Fruit fly (Drosophila melanogaster) whole organism, prepupa: ENCODE results near the gene brwl.
A peak's percentile ranks its signal among the peaks of the same experiment; 100 is the strongest.

Experiments
- CG10669 ChIP-seq: fragments of 200-800 bp; sonication (Bioruptor generic); optimal IDR thresholded peaks from 3 replicates; lab custom pipeline; 2018; ENCODE audit warnings: missing biosample characterization, mild to moderate bottlenecking, missing genetic modification characterization, moderate library complexity
- CG11294 ChIP-seq: fragments of 200-800 bp; sonication (Bioruptor generic); IDR thresholded peaks from 2 replicates; pipeline ENCODE4 v1.3.6; 2022; ENCODE audit warnings: missing biosample characterization, missing genetic modification characterization
- CG11902 ChIP-seq: fragments of 200-800 bp; sonication (Bioruptor generic); optimal IDR thresholded peaks from 3 replicates; lab custom pipeline; 2016; ENCODE audit warnings: missing biosample characterization, missing genetic modification characterization
- CG15336 ChIP-seq: fragments of 200-800 bp; sonication (Bioruptor generic); IDR thresholded peaks from 2 replicates; pipeline ENCODE4 v1.3.6; 2022; ENCODE audit warnings: missing biosample characterization, missing genetic modification characterization
- CG16779 ChIP-seq: fragments of 200-800 bp; sonication (Bioruptor generic); optimal IDR thresholded peaks from 3 replicates; lab custom pipeline; 2017; ENCODE audit warnings: missing biosample characterization, mild to moderate bottlenecking, missing genetic modification characterization
- CG3032 ChIP-seq: fragments of 200-800 bp; optimal IDR thresholded peaks from 2 replicates; lab custom pipeline; 2019; ENCODE audit warnings: missing biosample characterization, mild to moderate bottlenecking, missing genetic modification characterization, moderate library complexity
- CG32006 ChIP-seq: fragments of 200-800 bp; sonication (Bioruptor generic); optimal IDR thresholded peaks from 3 replicates; lab custom pipeline; 2017; ENCODE audit warnings: missing biosample characterization, mild to moderate bottlenecking, missing genetic modification characterization
- CG3919 ChIP-seq: fragments of 200-800 bp; sonication (Bioruptor generic); optimal IDR thresholded peaks from 3 replicates; lab custom pipeline; 2016; ENCODE audit warnings: missing biosample characterization, missing genetic modification characterization
- CG6163 ChIP-seq: fragments of 200-800 bp; sonication (Bioruptor generic); IDR thresholded peaks from 3 replicates; pipeline ENCODE4 v1.3.6; 2022; ENCODE audit warnings: missing biosample characterization, missing genetic modification characterization
- CG6276 ChIP-seq: fragments of 200-800 bp; sonication (Bioruptor generic); optimal IDR thresholded peaks from 2 replicates; lab custom pipeline; 2017; ENCODE audit warnings: missing biosample characterization, mild to moderate bottlenecking, missing genetic modification characterization
- CG6792 ChIP-seq: fragments of 200-800 bp; sonication (Bioruptor generic); optimal IDR thresholded peaks from 3 replicates; lab custom pipeline; 2016; ENCODE audit warnings: missing biosample characterization, missing genetic modification characterization
- CG7368 ChIP-seq: fragments of 200-800 bp; sonication (Bioruptor generic); optimal IDR thresholded peaks from 3 replicates; lab custom pipeline; 2016; ENCODE audit warnings: missing biosample characterization, missing genetic modification characterization
- CG8119 ChIP-seq: fragments of 200-800 bp; sonication (Bioruptor generic); IDR thresholded peaks from 3 replicates; pipeline ENCODE4 v1.3.6; 2022; ENCODE audit warnings: missing biosample characterization, missing genetic modification characterization
- CG8632 ChIP-seq: fragments of 200-800 bp; sonication (Bioruptor generic); optimal IDR thresholded peaks from 3 replicates; lab custom pipeline; 2016; ENCODE audit warnings: missing biosample characterization, missing genetic modification characterization
- CG9139 ChIP-seq: fragments of 200-800 bp; sonication (Bioruptor generic); optimal IDR thresholded peaks from 3 replicates; lab custom pipeline; 2017; ENCODE audit warnings: missing biosample characterization, mild to moderate bottlenecking, missing genetic modification characterization
- Eip78C ChIP-seq: fragments of 200-800 bp; sonication (Bioruptor generic); peaks from one replicate; lab custom pipeline; 2016; ENCODE audit warnings: missing biosample characterization, missing genetic modification characterization
- Eip93F ChIP-seq: fragments of 200-800 bp; sonication (Bioruptor generic); optimal IDR thresholded peaks from 2 replicates; lab custom pipeline; 2016; ENCODE audit warnings: missing biosample characterization, mild to moderate bottlenecking, missing genetic modification characterization
- Hr38 ChIP-seq: sonication (Bioruptor generic); optimal IDR thresholded peaks from 2 replicates; lab custom pipeline; 2016; ENCODE audit warnings: missing biosample characterization, missing genetic modification characterization
- Hr39 ChIP-seq: fragments of 200-800 bp; sonication (Bioruptor generic); optimal IDR thresholded peaks from 2 replicates; lab custom pipeline; 2016; ENCODE audit warnings: missing biosample characterization, missing genetic modification characterization
- Lpt ChIP-seq: fragments of 200-800 bp; sonication (Bioruptor generic); optimal IDR thresholded peaks from 3 replicates; lab custom pipeline; 2016; ENCODE audit warnings: missing biosample characterization, missing genetic modification characterization
- OdsH ChIP-seq: fragments of 200-800 bp; sonication (Bioruptor generic); optimal IDR thresholded peaks from 3 replicates; lab custom pipeline; 2016; ENCODE audit warnings: missing biosample characterization, missing genetic modification characterization
- Sox14 ChIP-seq: fragments of 200-800 bp; sonication (Bioruptor generic); optimal IDR thresholded peaks from 3 replicates; lab custom pipeline; 2016; ENCODE audit warnings: missing biosample characterization, missing genetic modification characterization
- Sox15 ChIP-seq: fragments of 200-800 bp; sonication (Bioruptor generic); optimal IDR thresholded peaks from 3 replicates; lab custom pipeline; 2016; ENCODE audit warnings: missing biosample characterization, missing genetic modification characterization
- achi ChIP-seq: fragments of 200-800 bp; sonication (Bioruptor generic); optimal IDR thresholded peaks from 3 replicates; lab custom pipeline; 2016; ENCODE audit warnings: missing biosample characterization, missing genetic modification characterization
- dsx ChIP-seq: fragments of 200-800 bp; optimal IDR thresholded peaks from 3 replicates; lab custom pipeline; 2019; ENCODE audit warnings: missing biosample characterization, mild to moderate bottlenecking, missing genetic modification characterization, moderate library complexity; ENCODE audit not compliant: poor library complexity, severe bottlenecking
- eg ChIP-seq: fragments of 200-800 bp; sonication (Bioruptor generic); IDR thresholded peaks from 3 replicates; pipeline ENCODE4 v1.3.6; 2022; ENCODE audit warnings: missing biosample characterization, missing genetic modification characterization
- fkh ChIP-seq: fragments of 200-800 bp; sonication (Bioruptor generic); optimal IDR thresholded peaks from 3 replicates; lab custom pipeline; 2017; ENCODE audit warnings: missing biosample characterization, mild to moderate bottlenecking, missing genetic modification characterization, moderate library complexity
- lz ChIP-seq: fragments of 200-800 bp; sonication (Bioruptor generic); optimal IDR thresholded peaks from 3 replicates; lab custom pipeline; 2016; ENCODE audit warnings: missing biosample characterization, missing genetic modification characterization
- net ChIP-seq: fragments of 200-800 bp; sonication (Bioruptor generic); optimal IDR thresholded peaks from 3 replicates; lab custom pipeline; 2016; ENCODE audit warnings: missing biosample characterization, missing genetic modification characterization
- pdm3 ChIP-seq: fragments of 200-800 bp; sonication (Bioruptor generic); optimal IDR thresholded peaks from 3 replicates; lab custom pipeline; 2016; ENCODE audit warnings: missing biosample characterization, missing genetic modification characterization
- spab ChIP-seq: fragments of 200-800 bp; sonication (Bioruptor generic); optimal IDR thresholded peaks from 2 replicates; lab custom pipeline; 2017; ENCODE audit warnings: missing biosample characterization, mild to moderate bottlenecking, missing genetic modification characterization, missing genetic modification reagents
- svp ChIP-seq: fragments of 200-800 bp; sonication (Bioruptor generic); peaks from one replicate; lab custom pipeline; 2016; ENCODE audit warnings: missing biosample characterization, missing genetic modification characterization
- vri ChIP-seq: fragments of 200-800 bp; sonication (Bioruptor generic); optimal IDR thresholded peaks from 3 replicates; lab custom pipeline; 2016; ENCODE audit warnings: missing biosample characterization, mild to moderate bottlenecking, missing genetic modification characterization

Gene brwl

DNA sequence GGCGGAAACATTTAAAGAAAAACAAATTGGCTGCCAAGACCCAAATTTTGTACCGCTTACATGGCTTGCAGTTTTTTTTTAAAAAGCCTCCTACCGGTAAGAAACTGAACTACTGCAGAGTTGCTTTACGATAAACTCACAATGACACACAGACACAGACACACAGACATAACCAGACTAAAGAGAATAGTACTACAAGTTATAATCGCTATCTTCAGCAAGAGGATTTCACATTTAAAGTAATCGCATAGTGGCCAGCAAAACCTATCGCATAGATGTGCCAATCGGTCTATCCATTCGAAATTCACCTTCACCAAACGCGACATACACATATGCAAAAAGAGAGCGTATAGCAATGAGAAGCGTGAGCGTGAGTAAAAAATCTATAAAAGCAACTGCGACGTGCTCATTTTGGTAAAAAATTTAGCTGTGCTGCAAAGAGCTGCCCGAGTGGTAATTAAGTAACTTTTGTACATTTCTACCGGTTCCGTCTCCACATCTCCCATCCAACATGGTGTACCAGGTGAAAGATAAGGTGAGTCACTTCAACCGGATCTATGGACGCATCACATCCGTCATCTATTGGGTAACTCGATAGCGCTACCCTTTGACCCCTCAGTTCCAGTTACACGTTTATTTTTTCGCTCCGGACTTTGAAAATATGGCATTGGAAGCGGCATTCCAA, 44.5 kb downstream of the brwl start, which contains the start of gene Trx2 (continued):
- TF ChIP-seq eg (GFP tag; lab: Robert Waterston, UW) (peak; percentile 50; the same call in 2 of the 3 replicates), fkh (GFP tag; lab: Kevin White, UChicago) (no peak), CG6163 (GFP tag; lab: Robert Waterston, UW) (peak; percentile 56; the same call in 1 of the 3 replicates), Eip78C (GFP tag; lab: Kevin White, UChicago) (peak; percentile 75), CG3032 (tag; lab: Kevin White, UChicago) (no peak), CG10669 (peak; percentile 13), achi (GFP tag; lab: Kevin White, UChicago) (no peak), CG3919 (GFP tag; lab: Kevin White, UChicago) (peak; percentile 26), CG6792 (no peak), Hr39 (no peak), pdm3 (GFP tag; lab: Kevin White, UChicago) (no peak), net (GFP tag; lab: Kevin White, UChicago) (peak; percentile 55), Sox15 (GFP tag; lab: Kevin White, UChicago) (no peak), Lpt (GFP tag; lab: Kevin White, UChicago) (peak; percentile 56), CG11294 (GFP tag; lab: Robert Waterston, UW) (peak; percentile 6; the same call in 1 of the 2 replicates), Sox14 (GFP tag; lab: Kevin White, UChicago) (peak; percentile 4), CG16779 (tag; lab: Kevin White, UChicago) (peak; percentile 73), CG6276 (GFP tag; lab: Kevin White, UChicago) (peak; percentile 25), dsx (GFP tag; lab: Kevin White, UChicago) (peak; percentile 15), CG9139 (peak; percentile 60)

DNA sequence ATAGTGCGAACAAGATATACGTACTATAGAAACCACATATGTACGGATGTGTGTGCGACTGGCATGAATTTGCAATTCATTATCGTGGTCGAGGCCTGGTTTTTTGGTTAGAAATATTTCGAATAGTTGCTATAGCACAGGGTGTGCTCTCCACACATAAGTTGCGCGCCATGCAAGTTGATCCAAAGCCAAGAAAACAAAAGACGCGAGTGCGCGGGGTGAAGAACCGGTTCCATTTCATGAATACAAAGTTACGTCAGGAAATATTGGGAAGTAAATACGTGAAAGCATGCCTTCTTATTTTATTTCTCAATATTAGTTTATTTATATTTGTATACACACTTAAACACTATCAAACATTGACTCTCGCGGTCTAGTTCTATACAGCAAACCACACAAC, 45.2 kb downstream of the brwl start:
- TF ChIP-seq net (GFP tag; lab: Kevin White, UChicago): peak; percentile 29
- peak; percentile 33 for TF ChIP-seq fkh (GFP tag; lab: Kevin White, UChicago)
- TF ChIP-seq dsx (GFP tag; lab: Kevin White, UChicago): peak; percentile 76
- TF ChIP-seq eg (GFP tag; lab: Robert Waterston, UW): peak; percentile 63; the same call in 2 of the 3 replicates
- TF ChIP-seq OdsH (GFP tag; lab: Kevin White, UChicago): no peak
- TF ChIP-seq CG32006: peak; percentile 18
- 0 out of 3 replicates have a peak, but pooled peaks have one; percentile 12 for TF ChIP-seq CG8119
- peak; percentile 49 for TF ChIP-seq vri (GFP tag; lab: Kevin White, UChicago)
- no peak for TF ChIP-seq spab (GFP tag; lab: Kevin White, UChicago)
- no peak for TF ChIP-seq Hr38 (GFP tag; lab: Kevin White, UChicago)
- peak; percentile 15; the same call in 1 of the 2 replicates for TF ChIP-seq CG11294 (GFP tag; lab: Robert Waterston, UW)
- TF ChIP-seq Eip78C (GFP tag; lab: Kevin White, UChicago): peak; percentile 61
- peak; percentile 34; the same call in 1 of the 2 replicates for TF ChIP-seq CG15336

DNA sequence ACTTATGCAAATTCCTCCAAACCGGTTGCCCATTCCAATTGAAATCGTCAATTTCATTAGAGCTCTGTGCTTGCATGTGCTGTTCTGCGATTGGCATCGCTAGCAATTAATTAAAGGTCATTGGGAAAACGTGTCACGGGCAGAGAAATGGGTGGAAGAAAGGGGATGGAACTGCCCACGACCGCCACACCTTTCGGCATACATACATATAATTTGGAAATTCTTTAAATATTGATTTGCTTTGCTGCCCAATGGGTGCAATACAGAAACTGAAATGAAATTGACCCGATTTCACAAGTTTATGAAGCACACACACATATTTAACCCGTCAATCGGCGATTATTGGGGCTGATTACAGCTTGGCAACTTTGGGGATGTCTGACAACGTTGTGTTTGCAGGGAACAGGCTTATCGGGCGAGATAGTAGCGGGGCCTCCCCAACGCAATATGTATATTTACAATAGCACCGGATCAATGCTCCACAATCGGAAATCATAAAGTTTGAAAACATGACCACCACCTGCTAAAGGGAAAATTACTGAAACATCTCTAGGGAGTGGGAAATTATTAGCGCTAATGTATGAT, 46.1 kb downstream of the brwl start:
- TF ChIP-seq vri (GFP tag; lab: Kevin White, UChicago) (peak; percentile 51), fkh (GFP tag; lab: Kevin White, UChicago) (peak; percentile 44), svp (peak; percentile 34), CG10669 (no peak)

DNA sequence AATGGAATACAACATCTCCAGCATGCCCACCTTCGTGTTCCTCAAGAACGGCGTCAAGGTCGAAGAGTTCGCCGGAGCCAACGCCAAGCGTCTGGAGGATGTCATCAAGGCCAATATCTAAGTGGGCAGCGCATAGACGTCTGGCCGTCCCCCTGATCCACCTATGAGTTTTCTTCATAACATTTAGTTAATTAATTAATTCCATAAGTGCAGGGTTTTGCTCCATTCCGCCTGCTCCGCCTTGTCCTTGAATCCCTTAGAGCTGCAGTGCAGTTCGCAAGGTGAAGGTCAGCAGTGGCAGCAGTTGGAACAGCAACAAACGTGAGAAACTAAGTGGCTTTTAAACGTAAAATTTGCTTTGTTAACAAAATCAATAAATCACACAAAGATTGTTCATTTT, 46.9 kb downstream of the brwl start:
- no peak for TF ChIP-seq CG6163 (GFP tag; lab: Robert Waterston, UW)
- peak; percentile 72 for TF ChIP-seq svp

DNA sequence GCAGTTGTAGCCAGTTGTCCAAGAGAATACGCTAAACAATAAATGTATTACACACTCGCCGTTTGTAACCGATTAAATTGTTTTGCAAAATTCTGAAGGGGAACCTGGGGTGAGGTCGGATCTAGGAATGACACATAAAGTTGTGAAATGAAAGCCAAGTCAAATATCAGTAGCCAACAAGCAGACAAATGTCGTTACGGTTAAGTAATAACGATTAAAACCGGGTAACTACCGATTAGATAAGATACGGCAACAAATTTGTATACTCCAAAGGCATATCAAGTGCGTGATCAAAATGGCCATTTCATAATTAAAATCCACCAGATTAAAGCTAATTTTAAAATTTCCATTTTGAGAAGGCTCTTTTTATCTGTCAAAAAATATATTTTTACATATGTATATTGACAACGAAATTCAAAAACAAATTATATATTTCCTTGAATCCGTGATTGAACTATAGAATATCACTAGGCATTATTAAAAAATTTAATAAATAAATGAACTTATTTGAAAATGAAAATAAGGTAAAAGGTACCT, 47.4 kb downstream of the brwl start, which contains the start of gene GlcAT-S:
TSS of gene GlcAT-S (plus strand) at position 487 of the 537 bp plus-strand sequence.
- TF ChIP-seq lz (GFP tag; lab: Kevin White, UChicago) (no peak), CG3032 (tag; lab: Kevin White, UChicago) (no peak), CG8632 (GFP tag; lab: Kevin White, UChicago) (no peak), pdm3 (GFP tag; lab: Kevin White, UChicago) (no peak), Eip93F (GFP tag; lab: Kevin White, UChicago) (peak; percentile 15), CG11902 (GFP tag; lab: Kevin White, UChicago) (no peak), CG7368 (no peak), vri (GFP tag; lab: Kevin White, UChicago) (peak; percentile 90), CG8119 (no peak)
